Worm (Caenorhabditis elegans) whole organism, late embryonic: ENCODE results near the gene ghi-1.

Source experiments
- C38D4.7 ChIP-seq: fragments of 200-800 bp; sonication (Bioruptor generic); optimal IDR thresholded peaks from 2 replicates; lab custom pipeline; 2018; ENCODE audit warnings: mild to moderate bottlenecking, missing genetic modification characterization, moderate library complexity, missing compliant biosample characterization
- K09A11.1 ChIP-seq: sonication (generic microtip); optimal IDR thresholded peaks from 2 replicates; lab custom pipeline; 2017; ENCODE audit warnings: antibody characterized with exemption, mild to moderate bottlenecking, missing genetic modification characterization, missing compliant biosample characterization; ENCODE audit not compliant: insufficient read depth
- T23F11.4 ChIP-seq: fragments of 200-800 bp; sonication (Bioruptor generic); optimal IDR thresholded peaks from 2 replicates; lab custom pipeline; 2018; ENCODE audit warnings: mild to moderate bottlenecking, missing genetic modification characterization, missing compliant biosample characterization
- ama-1 ChIP-seq: fragments of 150-350 bp; optimal IDR thresholded peaks from 2 replicates; lab custom pipeline; 2014
- ceh-14 ChIP-seq: sonication (generic microtip); optimal IDR thresholded peaks from 2 replicates; lab custom pipeline; 2016; ENCODE audit warnings: missing genotype, missing genetic modification characterization, missing compliant biosample characterization
- ceh-18 ChIP-seq: sonication (generic microtip); optimal IDR thresholded peaks from 2 replicates; lab custom pipeline; 2016; ENCODE audit warnings: missing genetic modification characterization, missing compliant biosample characterization
- ceh-19 ChIP-seq: fragments of 200-800 bp; sonication (Bioruptor generic); optimal IDR thresholded peaks from 2 replicates; lab custom pipeline; 2018; ENCODE audit warnings: mild to moderate bottlenecking, missing genetic modification characterization, missing compliant biosample characterization
- ceh-31 ChIP-seq: sonication (generic microtip); optimal IDR thresholded peaks from 2 replicates; lab custom pipeline; 2016; ENCODE audit warnings: missing genetic modification characterization, missing compliant biosample characterization
- ceh-34 ChIP-seq: sonication (generic microtip); optimal IDR thresholded peaks from 2 replicates; lab custom pipeline; 2016; ENCODE audit warnings: mild to moderate bottlenecking, missing genetic modification characterization, missing compliant biosample characterization
- ceh-45 ChIP-seq: fragments of 200-800 bp; sonication (Bioruptor generic); IDR thresholded peaks from 2 replicates; pipeline ENCODE4 v1.3.6; 2022; ENCODE audit warnings: missing genetic modification reagents, missing genetic modification characterization, missing compliant biosample characterization
- ceh-6 ChIP-seq: fragments of 200-800 bp; sonication (Bioruptor generic); optimal IDR thresholded peaks from 2 replicates; lab custom pipeline; 2018; ENCODE audit warnings: mild to moderate bottlenecking, missing genetic modification characterization, missing compliant biosample characterization
- ceh-9 ChIP-seq: sonication (generic microtip); optimal IDR thresholded peaks from 2 replicates; lab custom pipeline; 2016; ENCODE audit warnings: mild to moderate bottlenecking, missing genetic modification characterization, inconsistent platforms, missing compliant biosample characterization
- dmd-4 ChIP-seq: sonication (generic microtip); optimal IDR thresholded peaks from 2 replicates; lab custom pipeline; 2016; ENCODE audit warnings: borderline replicate concordance, missing genetic modification characterization, missing compliant biosample characterization
- elt-2 ChIP-seq: sonication (generic microtip); optimal IDR thresholded peaks from 2 replicates; lab custom pipeline; 2016; ENCODE audit warnings: missing genetic modification reagents, missing genetic modification characterization, missing compliant biosample characterization
- ets-4 ChIP-seq: sonication (generic microtip); optimal IDR thresholded peaks from 2 replicates; lab custom pipeline; 2016; ENCODE audit warnings: missing genetic modification characterization, missing compliant biosample characterization
- fax-1 ChIP-seq: sonication (generic microtip); optimal IDR thresholded peaks from 2 replicates; lab custom pipeline; 2016; ENCODE audit warnings: missing genotype, missing genetic modification characterization, missing compliant biosample characterization
- fkh-6 ChIP-seq: sonication (generic microtip); optimal IDR thresholded peaks from 2 replicates; lab custom pipeline; 2016; ENCODE audit warnings: missing genetic modification characterization, missing compliant biosample characterization
- gmeb-2 ChIP-seq: sonication (generic microtip); optimal IDR thresholded peaks from 2 replicates; lab custom pipeline; 2016; ENCODE audit warnings: missing genetic modification characterization, inconsistent platforms, missing compliant biosample characterization
- hlh-15 ChIP-seq: sonication (generic microtip); optimal IDR thresholded peaks from 2 replicates; lab custom pipeline; 2016; ENCODE audit warnings: missing genetic modification characterization, missing compliant biosample characterization
- hlh-6 ChIP-seq: sonication (generic microtip); optimal IDR thresholded peaks from 2 replicates; lab custom pipeline; 2016; ENCODE audit warnings: missing genotype, missing genetic modification characterization, missing compliant biosample characterization
- madf-2 ChIP-seq: sonication (generic microtip); optimal IDR thresholded peaks from 2 replicates; lab custom pipeline; 2017; ENCODE audit warnings: missing genetic modification characterization, missing compliant biosample characterization
- mec-3 ChIP-seq: sonication (generic microtip); optimal IDR thresholded peaks from 2 replicates; lab custom pipeline; 2016; ENCODE audit warnings: borderline replicate concordance, missing genetic modification characterization, missing compliant biosample characterization
- nfya-1 ChIP-seq: sonication (generic microtip); optimal IDR thresholded peaks from 2 replicates; lab custom pipeline; 2017; ENCODE audit warnings: missing genetic modification characterization, mild to moderate bottlenecking, missing compliant biosample characterization, antibody characterized with exemption, moderate library complexity
- nhr-232 ChIP-seq: sonication (generic microtip); optimal IDR thresholded peaks from 2 replicates; lab custom pipeline; 2016; ENCODE audit warnings: missing genetic modification characterization, missing compliant biosample characterization
- odd-2 ChIP-seq: sonication (generic microtip); optimal IDR thresholded peaks from 2 replicates; lab custom pipeline; 2017; ENCODE audit warnings: antibody characterized with exemption, mild to moderate bottlenecking, missing genetic modification characterization, missing compliant biosample characterization
- pag-3 ChIP-seq: sonication (generic microtip); optimal IDR thresholded peaks from 2 replicates; lab custom pipeline; 2016; ENCODE audit warnings: missing compliant biosample characterization, missing genetic modification characterization, borderline replicate concordance
- pat-9 ChIP-seq: fragments of 200-800 bp; sonication (Bioruptor generic); optimal IDR thresholded peaks from 2 replicates; lab custom pipeline; 2018; ENCODE audit warnings: mild to moderate bottlenecking, missing genetic modification characterization, moderate library complexity, missing compliant biosample characterization
- pax-1 ChIP-seq: fragments of 150-350 bp; optimal IDR thresholded peaks from 2 replicates; lab custom pipeline; 2014; ENCODE audit warnings: missing biosample characterization, missing genetic modification characterization
- pha-2 ChIP-seq: sonication (generic microtip); optimal IDR thresholded peaks from 2 replicates; lab custom pipeline; 2017; ENCODE audit warnings: mild to moderate bottlenecking, missing genetic modification characterization, missing compliant biosample characterization
- pqm-1 ChIP-seq: sonication (generic microtip); optimal IDR thresholded peaks from 2 replicates; lab custom pipeline; 2016; ENCODE audit warnings: missing genetic modification characterization, missing compliant biosample characterization
- pros-1 ChIP-seq: fragments of 150-350 bp; optimal IDR thresholded peaks from 2 replicates; lab custom pipeline; 2014; ENCODE audit warnings: missing biosample characterization, missing genetic modification reagents, missing genetic modification characterization
- rnt-1 ChIP-seq: sonication (generic microtip); optimal IDR thresholded peaks from 2 replicates; lab custom pipeline; 2016; ENCODE audit warnings: missing genetic modification characterization, missing compliant biosample characterization
- sdc-2 ChIP-seq: sonication (generic microtip); optimal IDR thresholded peaks from 2 replicates; lab custom pipeline; 2016; ENCODE audit warnings: missing genotype, missing genetic modification characterization, missing compliant biosample characterization
- sox-4 ChIP-seq: sonication (generic microtip); optimal IDR thresholded peaks from 2 replicates; lab custom pipeline; 2017; ENCODE audit warnings: mild to moderate bottlenecking, missing genetic modification characterization, inconsistent platforms, missing compliant biosample characterization
- syd-9 ChIP-seq: sonication (generic microtip); optimal IDR thresholded peaks from 2 replicates; lab custom pipeline; 2016; ENCODE audit warnings: mild to moderate bottlenecking, missing genetic modification characterization, moderate library complexity, missing compliant biosample characterization
- unc-3 ChIP-seq, 2 experiments: fragments of 200-800 bp in 1 of 2; sonication (Bioruptor generic) in 1 of 2; sonication (generic microtip) in 1 of 2; conservative IDR thresholded peaks in 1 of 2; optimal IDR thresholded peaks in 1 of 2; 2 replicates each; pipeline versions ENCODE4 v1.3.6 to Lab custom; 2016 to 2022; ENCODE audit warnings: missing compliant biosample characterization in 2 of 2, missing genetic modification characterization in 2 of 2, missing genetic modification reagents in 1 of 2
- unc-55 ChIP-seq: sonication (generic microtip); optimal IDR thresholded peaks from 2 replicates; lab custom pipeline; 2017; ENCODE audit warnings: missing biosample characterization, missing genetic modification reagents, missing genetic modification characterization

Gene ghi-1

ce11 chrII:11646276-11646797 lies at the start of gene ghi-1:
ghi-1 (plus strand) TSS chrII:11646747.
- TF ChIP-seq elt-2 = peak; percentile 9
- TF ChIP-seq fkh-6 (tag; lab: Kevin White, UChicago) = no peak

- TF ChIP-seq ceh-14 (no peak), dmd-4 (tag; lab: Kevin White, UChicago) (no peak), fkh-6 (tag; lab: Kevin White, UChicago) (no peak), T23F11.4 (GFP tag; lab: Kevin White, UChicago) (no peak), elt-2 (peak; percentile 3), gmeb-2 (tag; lab: Kevin White, UChicago) (no peak), sdc-2 (tag; lab: Kevin White, UChicago) (no peak), sox-4 (tag; lab: Kevin White, UChicago) (no peak), hlh-6 (no peak)
- TF ChIP-seq, all 69 proteins: peak for 1
Measured at ce11 chrII:11599751-11600150, 46.8 kb upstream of the ghi-1 start, which contains the start of gene npp-5. npp-5 (minus strand) TSS chrII:11599809.

- TF ChIP-seq K09A11.1 (tag; lab: Kevin White, UChicago) = no peak
- TF ChIP-seq mec-3 (tag; lab: Kevin White, UChicago) = no peak
- no peak for TF ChIP-seq ama-1
- no peak for TF ChIP-seq C38D4.7
- TF ChIP-seq dmd-4 (tag; lab: Kevin White, UChicago) = no peak
- TF ChIP-seq odd-2 (tag; lab: Kevin White, UChicago) = no peak
- no peak for TF ChIP-seq unc-3 (GFP tag; conservative IDR thresholded peaks at IDR 0.05; lab: Robert Waterston, UW)
- no peak for TF ChIP-seq unc-3 (tag; optimal IDR thresholded peaks at IDR 0.05; lab: Kevin White, UChicago)
- no peak for TF ChIP-seq pag-3 (tag; lab: Kevin White, UChicago)
- TF ChIP-seq, all 69 proteins: peak for 0
Measured at ce11 chrII:11600711-11601110, 45.8 kb upstream of the ghi-1 start, which contains the start of gene F07A11.4. F07A11.4 (plus strand) TSS chrII:11601011.

ce11 chrII:11602387-11602960 lies 44.1 kb upstream of the ghi-1 start:
- TF ChIP-seq syd-9 (tag; lab: Kevin White, UChicago) (no peak), ceh-19 (GFP tag; lab: Kevin White, UChicago) (no peak), pag-3 (tag; lab: Kevin White, UChicago) (no peak), ceh-31 (tag; lab: Kevin White, UChicago) (no peak), nfya-1 (tag; lab: Kevin White, UChicago) (peak; percentile 76), ceh-45 (GFP tag; lab: Robert Waterston, UW) (no peak), ceh-9 (tag; lab: Kevin White, UChicago) (no peak), pax-1 (tag; lab: Kevin White, UChicago) (no peak), C38D4.7 (no peak), pqm-1 (tag; lab: Kevin White, UChicago) (no peak), madf-2 (no peak), K09A11.1 (tag; lab: Kevin White, UChicago) (no peak), pat-9 (tag; lab: Kevin White, UChicago) (no peak), rnt-1 (tag; lab: Kevin White, UChicago) (peak; percentile 66), ets-4 (peak; percentile 14), unc-55 (GFP tag; lab: Kevin White, UChicago) (no peak), odd-2 (tag; lab: Kevin White, UChicago) (no peak), ceh-18 (peak; percentile 27), fax-1 (tag; lab: Kevin White, UChicago) (no peak), dmd-4 (tag; lab: Kevin White, UChicago) (no peak), fkh-6 (tag; lab: Kevin White, UChicago) (no peak), ceh-34 (tag; lab: Kevin White, UChicago) (peak; percentile 59), pros-1 (tag; lab: Kevin White, UChicago) (no peak), hlh-15 (tag; lab: Kevin White, UChicago) (no peak), pha-2 (tag; lab: Kevin White, UChicago) (no peak), hlh-6 (no peak), ama-1 (no peak), nhr-232 (tag; lab: Kevin White, UChicago) (no peak), ceh-6 (GFP tag; lab: Kevin White, UChicago) (no peak), elt-2 (no peak)
